Worm (Caenorhabditis elegans) whole organism, L3 larva: ENCODE data around the gene asp-2.

Experiments used
- R02D3.7 ChIP-seq: fragments of 150-350 bp; optimal IDR thresholded peaks from 2 replicates; lab custom pipeline; 2014; ENCODE audit warnings: missing biosample characterization, missing genetic modification characterization
- ZK546.5 ChIP-seq: sonication (generic microtip); optimal IDR thresholded peaks from 2 replicates; lab custom pipeline; 2017; ENCODE audit warnings: missing biosample characterization, missing genetic modification characterization
- ama-1 ChIP-seq: fragments of 150-350 bp; optimal IDR thresholded peaks from 2 replicates; lab custom pipeline; 2018
- ceh-16 ChIP-seq: sonication (generic microtip); optimal IDR thresholded peaks from 2 replicates; lab custom pipeline; 2017; ENCODE audit warnings: missing biosample characterization, missing genetic modification characterization
- daf-12 ChIP-seq: fragments of 150-350 bp; optimal IDR thresholded peaks from 2 replicates; lab custom pipeline; 2014; ENCODE audit warnings: missing biosample characterization, missing genetic modification reagents, missing genetic modification characterization
- egl-27 ChIP-seq: sonication (generic microtip); optimal IDR thresholded peaks from 4 replicates; lab custom pipeline; 2017; ENCODE audit warnings: missing biosample characterization, missing genetic modification reagents, missing genetic modification characterization
- egl-5 ChIP-seq: fragments of 150-350 bp; optimal IDR thresholded peaks from 2 replicates; lab custom pipeline; 2017; ENCODE audit warnings: missing biosample characterization, missing genetic modification reagents, missing genetic modification characterization, inconsistent platforms
- elt-2 ChIP-seq: sonication (generic microtip); optimal IDR thresholded peaks from 2 replicates; lab custom pipeline; 2016; ENCODE audit warnings: missing genetic modification reagents, mild to moderate bottlenecking, missing genetic modification characterization, missing compliant biosample characterization
- elt-3 ChIP-seq, 3 experiments: fragments of 150-350 bp in 1 of 3; sonication (generic microtip) in 2 of 3; optimal IDR thresholded peaks; 2 replicates in 2 of 3; 4 replicates in 1 of 3; lab custom pipeline; 2014 to 2017; ENCODE audit warnings: missing biosample characterization in 3 of 3, missing genetic modification characterization in 3 of 3
- eor-1 ChIP-seq, 2 experiments: fragments of 150-350 bp; optimal IDR thresholded peaks; 2 replicates each; lab custom pipeline; 2014 to 2018; ENCODE audit warnings: missing biosample characterization in 2 of 2, missing genetic modification characterization in 2 of 2
- fkh-2 ChIP-seq: fragments of 150-350 bp; optimal IDR thresholded peaks from 2 replicates; lab custom pipeline; 2014; ENCODE audit warnings: missing biosample characterization, missing genetic modification reagents, missing genetic modification characterization
- hmg-11 ChIP-seq: sonication (generic microtip); optimal IDR thresholded peaks from 2 replicates; lab custom pipeline; 2016; ENCODE audit warnings: missing genetic modification characterization, missing compliant biosample characterization
- jun-1 ChIP-seq: fragments of 150-350 bp; optimal IDR thresholded peaks from 2 replicates; lab custom pipeline; 2014; ENCODE audit warnings: missing biosample characterization, missing genetic modification reagents, missing genetic modification characterization
- mdl-1 ChIP-seq: fragments of 150-350 bp; optimal IDR thresholded peaks from 2 replicates; lab custom pipeline; 2014; ENCODE audit warnings: missing biosample characterization, missing genetic modification characterization
- mml-1 ChIP-seq: fragments of 150-350 bp; sonication (generic microtip); optimal IDR thresholded peaks from 3 replicates; lab custom pipeline; 2014; ENCODE audit warnings: missing biosample characterization, missing genetic modification characterization
- nhr-12 ChIP-seq: fragments of 150-350 bp; optimal IDR thresholded peaks from 2 replicates; lab custom pipeline; 2014; ENCODE audit warnings: missing biosample characterization, missing genetic modification characterization
- nhr-23 ChIP-seq: fragments of 150-350 bp; optimal IDR thresholded peaks from 2 replicates; lab custom pipeline; 2014; ENCODE audit warnings: missing biosample characterization, missing genetic modification reagents, missing genetic modification characterization
- nhr-237 ChIP-seq: fragments of 150-350 bp; optimal IDR thresholded peaks from 2 replicates; lab custom pipeline; 2014; ENCODE audit warnings: missing biosample characterization, missing genetic modification characterization
- nhr-28 ChIP-seq: fragments of 150-350 bp; optimal IDR thresholded peaks from 2 replicates; lab custom pipeline; 2014; ENCODE audit warnings: missing biosample characterization, missing genetic modification characterization
- nhr-43 ChIP-seq: sonication (generic microtip); optimal IDR thresholded peaks from 2 replicates; lab custom pipeline; 2016; ENCODE audit warnings: mild to moderate bottlenecking, missing genetic modification characterization, missing compliant biosample characterization; ENCODE audit not compliant: poor library complexity, severe bottlenecking
- nhr-67 ChIP-seq: fragments of 150-350 bp; optimal IDR thresholded peaks from 2 replicates; lab custom pipeline; 2014; ENCODE audit warnings: missing biosample characterization, missing genetic modification characterization
- nhr-76 ChIP-seq: fragments of 150-350 bp; sonication (generic microtip); optimal IDR thresholded peaks from 5 replicates; lab custom pipeline; 2014; ENCODE audit warnings: missing biosample characterization, missing genetic modification characterization
- pha-4 ChIP-seq: fragments of 150-350 bp; optimal IDR thresholded peaks from 2 replicates; lab custom pipeline; 2014; ENCODE audit warnings: missing biosample characterization, missing genetic modification reagents, missing genetic modification characterization
- pqm-1 ChIP-seq: fragments of 150-350 bp; optimal IDR thresholded peaks from 2 replicates; lab custom pipeline; 2017; ENCODE audit warnings: missing biosample characterization, missing genetic modification characterization, inconsistent platforms
- sea-2 ChIP-seq: fragments of 150-350 bp; sonication (generic microtip); optimal IDR thresholded peaks from 4 replicates; lab custom pipeline; 2014; ENCODE audit warnings: missing biosample characterization, missing genetic modification reagents, missing genetic modification characterization
- skn-1 ChIP-seq: fragments of 150-350 bp; optimal IDR thresholded peaks from 2 replicates; lab custom pipeline; 2014; ENCODE audit warnings: missing biosample characterization, missing genetic modification characterization
- snpc-4 ChIP-seq: fragments of 150-350 bp; optimal IDR thresholded peaks from 2 replicates; lab custom pipeline; 2014; ENCODE audit warnings: missing biosample characterization, missing genetic modification characterization
- tbx-2 ChIP-seq: sonication (generic microtip); optimal IDR thresholded peaks from 2 replicates; lab custom pipeline; 2016; ENCODE audit warnings: mild to moderate bottlenecking, missing genetic modification characterization, missing compliant biosample characterization
- unc-39 ChIP-seq: sonication (generic microtip); optimal IDR thresholded peaks from 4 replicates; lab custom pipeline; 2017; ENCODE audit warnings: missing biosample characterization, missing genetic modification characterization
- unc-62 ChIP-seq: fragments of 150-350 bp; sonication (generic microtip); optimal IDR thresholded peaks from 4 replicates; lab custom pipeline; 2014; ENCODE audit warnings: missing biosample characterization, missing genetic modification reagents, missing genetic modification characterization
- ztf-11 ChIP-seq: fragments of 150-350 bp; optimal IDR thresholded peaks from 2 replicates; lab custom pipeline; 2014; ENCODE audit warnings: missing biosample characterization, missing genetic modification characterization
- ztf-4 ChIP-seq: fragments of 150-350 bp; optimal IDR thresholded peaks from 2 replicates; lab custom pipeline; 2014; ENCODE audit warnings: missing biosample characterization, missing genetic modification characterization

asp-2 gene

DNA sequence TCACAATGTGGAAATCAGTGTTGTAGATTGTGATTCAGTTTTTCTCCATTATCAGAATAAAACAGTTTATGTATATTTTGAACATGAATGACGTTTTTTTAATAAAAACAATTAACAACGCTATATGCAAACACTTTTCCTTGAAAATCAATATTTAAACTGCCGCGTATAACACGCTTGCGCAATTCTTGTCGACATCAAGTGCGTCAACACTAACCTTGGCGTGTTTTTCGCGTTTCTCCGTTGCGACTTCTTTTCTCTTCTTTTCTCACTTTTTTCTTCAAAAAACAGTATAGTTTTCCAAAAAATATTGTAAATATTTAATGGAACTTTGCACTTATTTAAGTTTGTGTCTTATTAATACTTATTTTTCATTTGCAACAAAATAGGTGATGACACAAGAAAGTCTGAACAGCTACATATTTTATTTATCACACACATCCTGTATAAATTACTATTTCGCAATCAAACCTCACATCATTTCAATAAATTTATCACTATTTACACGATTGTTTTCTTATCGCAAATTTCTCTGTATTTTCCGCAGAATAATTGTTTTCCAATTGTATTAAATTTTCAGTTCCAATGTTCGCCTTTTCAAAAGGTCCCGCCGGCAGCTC is 27.5 kb upstream of the asp-2 start, which contains the start of gene spas-1 (continued):
- TF ChIP-seq nhr-23 (tag; lab: Kevin White, UChicago) = peak; percentile 89
- TF ChIP-seq tbx-2 (tag; lab: Kevin White, UChicago) = peak; percentile 76
- no peak for TF ChIP-seq daf-12 (tag; lab: Kevin White, UChicago)
- peak; percentile 71 for TF ChIP-seq elt-2
- no peak for TF ChIP-seq eor-1 (tag; optimal IDR thresholded peaks at IDR 0.05; lab: Kevin White, UChicago)
- peak; percentile 71 for TF ChIP-seq hmg-11 (tag; lab: Kevin White, UChicago)
- TF ChIP-seq ama-1 (lab: Kevin White, UChicago) = peak; percentile 41
- peak; percentile 88 for TF ChIP-seq snpc-4 (tag; lab: Kevin White, UChicago)
- TF ChIP-seq skn-1 (tag; lab: Kevin White, UChicago) = no peak
- TF ChIP-seq unc-39 (tag; lab: Kevin White, UChicago) = no peak
- TF ChIP-seq nhr-67 (tag; lab: Kevin White, UChicago) = no peak
- TF ChIP-seq elt-3 (tag; optimal IDR thresholded peaks at IDR 0.05; lab: Kevin White, UChicago) = no peak
- TF ChIP-seq jun-1 (tag; lab: Kevin White, UChicago) = peak; percentile 71
- no peak for TF ChIP-seq nhr-12
- no peak for TF ChIP-seq mdl-1 (tag; lab: Kevin White, UChicago)
- TF ChIP-seq egl-5 (tag; lab: Kevin White, UChicago) = peak; percentile 67
- no peak for TF ChIP-seq ceh-16 (tag; lab: Kevin White, UChicago)
- TF ChIP-seq nhr-28 (tag; lab: Kevin White, UChicago) = no peak
- peak; percentile 60 for TF ChIP-seq unc-62 (GFP tag; lab: Kevin White, UChicago)
- TF ChIP-seq nhr-43 (tag; lab: Kevin White, UChicago) = peak; percentile 77
- TF ChIP-seq R02D3.7 (tag; lab: Kevin White, UChicago) = peak; percentile 75
- TF ChIP-seq mml-1 (tag; lab: Kevin White, UChicago) = no peak
- no peak for TF ChIP-seq ZK546.5 (tag; lab: Kevin White, UChicago)
- TF ChIP-seq nhr-76 (tag; lab: Kevin White, UChicago) = no peak
- TF ChIP-seq nhr-237 (tag; lab: Kevin White, UChicago) = no peak

- TF ChIP-seq nhr-28 (tag; lab: Kevin White, UChicago) = no peak
- no peak for TF ChIP-seq fkh-2
- no peak for TF ChIP-seq sea-2
- no peak for TF ChIP-seq egl-27 (tag; lab: Kevin White, UChicago)
- no peak for TF ChIP-seq R02D3.7 (tag; lab: Kevin White, UChicago)
- no peak for TF ChIP-seq nhr-23 (tag; lab: Kevin White, UChicago)
- no peak for TF ChIP-seq pqm-1 (tag; lab: Kevin White, UChicago)
- no peak for TF ChIP-seq tbx-2 (tag; lab: Kevin White, UChicago)
- TF ChIP-seq pha-4 = no peak
- no peak for TF ChIP-seq nhr-76 (tag; lab: Kevin White, UChicago)
These were observed 21.1 kb upstream of the asp-2 start, which contains the start of gene ptr-1 for ce11 chrV:9181669-9182250. Gene ptr-1 (minus strand): TSS chrV:9181719.

DNA sequence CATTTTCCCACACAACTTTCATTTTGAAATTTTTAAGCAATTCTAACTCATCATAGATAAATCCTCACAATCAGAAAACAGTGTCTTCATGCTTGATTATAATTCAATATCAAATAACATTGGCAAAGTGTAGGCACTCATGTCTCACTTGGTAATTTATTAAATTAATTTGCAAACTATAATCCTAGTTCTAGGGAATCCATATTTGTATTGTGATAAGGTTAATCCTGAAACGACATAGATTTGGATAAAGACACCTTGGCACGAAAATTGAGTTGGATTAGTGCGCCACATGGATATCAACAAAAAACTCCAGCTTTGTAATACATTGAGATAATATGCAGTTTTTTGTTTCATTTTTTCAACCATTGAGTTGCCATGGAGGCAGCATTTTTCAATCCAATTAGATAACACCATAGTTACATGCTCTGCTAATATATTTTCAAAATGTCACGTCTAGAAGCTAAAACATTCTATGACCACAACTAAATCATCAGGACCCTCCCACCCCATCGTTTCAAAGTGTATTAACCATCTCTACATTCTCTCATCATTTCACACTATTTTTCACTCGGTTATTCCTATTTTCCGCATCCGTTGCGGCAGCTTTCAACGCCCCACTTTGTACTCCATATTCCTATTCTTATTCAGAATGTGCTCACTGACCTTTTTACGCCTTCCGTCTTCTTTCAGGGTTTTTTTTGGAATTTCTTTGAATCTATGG is 19.0 kb upstream of the asp-2 start:
- no peak for TF ChIP-seq R02D3.7 (tag; lab: Kevin White, UChicago)
- no peak for TF ChIP-seq elt-2
- no peak for TF ChIP-seq ztf-4

DNA sequence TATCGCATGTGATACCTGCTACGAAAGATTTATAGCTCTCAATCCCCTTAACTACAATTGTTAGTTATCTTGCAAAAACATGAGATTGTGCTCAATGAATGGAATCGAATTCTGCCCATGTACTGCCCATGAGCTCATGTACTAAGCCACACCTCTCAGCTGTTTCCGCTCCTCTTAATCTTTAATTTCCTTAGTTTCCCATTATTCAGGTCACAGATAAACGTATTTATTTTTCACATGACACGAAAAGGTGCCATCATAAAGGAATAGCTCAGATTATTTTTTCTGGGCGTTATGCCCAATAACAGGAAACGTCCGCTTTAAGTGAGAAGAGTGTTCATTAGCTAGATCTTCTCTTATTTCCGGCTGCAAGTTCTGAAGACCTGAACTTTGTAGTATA is 16.8 kb upstream of the asp-2 start:
- TF ChIP-seq ama-1 (lab: Kevin White, UChicago) (no peak), snpc-4 (tag; lab: Kevin White, UChicago) (no peak), unc-62 (GFP tag; lab: Kevin White, UChicago) (no peak), ztf-11 (tag; lab: Kevin White, UChicago) (no peak), jun-1 (tag; lab: Kevin White, UChicago) (no peak)
- TF ChIP-seq, all 47 proteins: peak for 0
